Fruit fly (Drosophila melanogaster) Kc167 (cell line): Measurements from ENCODE around the gene CG6055.

ENCODE experiments used
- Myc ChIP-seq: fragments of >200 bp; optimal IDR thresholded peaks from 2 replicates; lab custom pipeline; 2017; ENCODE audit warnings: missing external identifiers
- Sin3A ChIP-seq: fragments of >200 bp; optimal IDR thresholded peaks from 2 replicates; lab custom pipeline; 2018; ENCODE audit warnings: missing external identifiers
- h ChIP-seq: fragments of >200 bp; optimal IDR thresholded peaks from 3 replicates; lab custom pipeline; 2018; ENCODE audit warnings: missing external identifiers
- insv ChIP-seq: fragments of >200 bp; optimal IDR thresholded peaks from 3 replicates; lab custom pipeline; 2018; ENCODE audit warnings: missing external identifiers
- psq ChIP-seq: fragments of >200 bp; optimal IDR thresholded peaks from 2 replicates; lab custom pipeline; 2017; ENCODE audit warnings: missing external identifiers
- ttk ChIP-seq: sonication (Bioruptor generic); optimal IDR thresholded peaks from 2 replicates; lab custom pipeline; 2017; ENCODE audit warnings: missing external identifiers

- TF ChIP-seq Sin3A (lab: Kevin White, UChicago) = no peak
- no peak for TF ChIP-seq ttk (lab: Kevin White, UChicago)
- no peak for TF ChIP-seq h (lab: Kevin White, UChicago)
- no peak for TF ChIP-seq Myc (lab: Kevin White, UChicago)
- TF ChIP-seq psq = no peak
- TF ChIP-seq insv (lab: Kevin White, UChicago) = no peak
Measured at dm6 chr2L:7438505-7438904, 27.8 kb upstream of the CG6055 start.
